Fruit fly (Drosophila melanogaster) Kc167 (cell line): ENCODE measurements around the gene nolo.

Experiments
- Myc ChIP-seq: fragments of >200 bp; optimal IDR thresholded peaks from 2 replicates; lab custom pipeline; 2017; ENCODE audit warnings: missing external identifiers
- Sin3A ChIP-seq: fragments of >200 bp; optimal IDR thresholded peaks from 2 replicates; lab custom pipeline; 2018; ENCODE audit warnings: missing external identifiers
- h ChIP-seq: fragments of >200 bp; optimal IDR thresholded peaks from 3 replicates; lab custom pipeline; 2018; ENCODE audit warnings: missing external identifiers
- insv ChIP-seq: fragments of >200 bp; optimal IDR thresholded peaks from 3 replicates; lab custom pipeline; 2018; ENCODE audit warnings: missing external identifiers
- psq ChIP-seq: fragments of >200 bp; optimal IDR thresholded peaks from 2 replicates; lab custom pipeline; 2017; ENCODE audit warnings: missing external identifiers
- ttk ChIP-seq: sonication (Bioruptor generic); optimal IDR thresholded peaks from 2 replicates; lab custom pipeline; 2017; ENCODE audit warnings: missing external identifiers

The nolo gene

dm6 chr2L:21683768-21684225, at the start of gene nolo:
TSS of gene nolo (plus strand) at chr2L:21684106.
- TF ChIP-seq psq (no peak), insv (lab: Kevin White, UChicago) (no peak), Sin3A (lab: Kevin White, UChicago) (no peak), Myc (lab: Kevin White, UChicago) (no peak), h (no peak), ttk (lab: Kevin White, UChicago) (no peak)

dm6 chr2L:21648769-21649168, 35.1 kb upstream of the nolo start:
- no peak for TF ChIP-seq h
- TF ChIP-seq Myc (lab: Kevin White, UChicago) = no peak
- TF ChIP-seq insv (lab: Kevin White, UChicago) = no peak
- TF ChIP-seq Sin3A (lab: Kevin White, UChicago) = no peak

dm6 chr2L:21657426-21657825, 26.5 kb upstream of the nolo start:
- TF ChIP-seq Sin3A (lab: Kevin White, UChicago) (no peak), ttk (lab: Kevin White, UChicago) (no peak), psq (no peak), Myc (lab: Kevin White, UChicago) (no peak), insv (lab: Kevin White, UChicago) (no peak), h (no peak)

- TF ChIP-seq psq = no peak
- no peak for TF ChIP-seq insv (lab: Kevin White, UChicago)
- no peak for TF ChIP-seq ttk (lab: Kevin White, UChicago)
Measured at dm6 chr2L:21658529-21659009, 25.3 kb upstream of the nolo start, which contains the start of gene Cul2. TSS of gene Cul2 (plus strand) at chr2L:21658735.

dm6 chr2L:21676556-21676955, 7.3 kb upstream of the nolo start:
- TF ChIP-seq Sin3A (lab: Kevin White, UChicago) = no peak
- TF ChIP-seq psq = no peak
- TF ChIP-seq Myc (lab: Kevin White, UChicago) = no peak
- TF ChIP-seq h = no peak
- no peak for TF ChIP-seq ttk (lab: Kevin White, UChicago)
- no peak for TF ChIP-seq insv (lab: Kevin White, UChicago)

dm6 chr2L:21677480-21677930, 6.4 kb upstream of the nolo start, which contains the start of gene CG2225:
TSS of gene CG2225 (minus strand) at chr2L:21677530.
- no peak for TF ChIP-seq h
- no peak for TF ChIP-seq Myc (lab: Kevin White, UChicago)
- TF ChIP-seq Sin3A (lab: Kevin White, UChicago) = no peak
- no peak for TF ChIP-seq insv (lab: Kevin White, UChicago)
- no peak for TF ChIP-seq psq
- no peak for TF ChIP-seq ttk (lab: Kevin White, UChicago)

dm6 chr2L:21681322-21682268, 2.3 kb upstream of the nolo start, which contains the start of gene eEF2:
TSS of gene eEF2 (minus strand) at chr2L:21682164.
- TF ChIP-seq insv (lab: Kevin White, UChicago) (no peak), h (no peak), psq (no peak), ttk (lab: Kevin White, UChicago) (no peak), Myc (lab: Kevin White, UChicago) (no peak), Sin3A (lab: Kevin White, UChicago) (no peak)

- TF ChIP-seq ttk (lab: Kevin White, UChicago) (no peak), Myc (lab: Kevin White, UChicago) (no peak), psq (no peak), Sin3A (lab: Kevin White, UChicago) (no peak), h (no peak), insv (lab: Kevin White, UChicago) (no peak)
Measured at dm6 chr2L:21683053-21683767, 696 bp upstream of the nolo start.

- no peak for TF ChIP-seq h
- TF ChIP-seq ttk (lab: Kevin White, UChicago) = no peak
- no peak for TF ChIP-seq Sin3A (lab: Kevin White, UChicago)
Measured at dm6 chr2L:21689368-21689767, 5.5 kb downstream of the nolo start.

dm6 chr2L:21726097-21726496, 42.2 kb downstream of the nolo start:
- TF ChIP-seq Sin3A (lab: Kevin White, UChicago) = no peak

- TF ChIP-seq Sin3A (lab: Kevin White, UChicago) (no peak), h (no peak), ttk (lab: Kevin White, UChicago) (no peak), Myc (lab: Kevin White, UChicago) (no peak)
Measured at dm6 chr2L:21748949-21749348, 65.0 kb downstream of the nolo start.

- no peak for TF ChIP-seq h
- TF ChIP-seq insv (lab: Kevin White, UChicago) = no peak
- no peak for TF ChIP-seq ttk (lab: Kevin White, UChicago)
- no peak for TF ChIP-seq Sin3A (lab: Kevin White, UChicago)
- no peak for TF ChIP-seq psq
- TF ChIP-seq Myc (lab: Kevin White, UChicago) = no peak
Measured at dm6 chr2L:21752798-21753197, 68.9 kb downstream of the nolo start.
